Fruit fly (Drosophila melanogaster) whole organism, larva: ENCODE results near the gene krz.

ENCODE experiments used
- noc ChIP-seq: fragments of 200-800 bp; sonication (Bioruptor generic); optimal IDR thresholded peaks from 3 replicates; lab custom pipeline; 2019; ENCODE audit warnings: missing biosample characterization, mild to moderate bottlenecking, missing genetic modification characterization, moderate library complexity

krz gene

DNA sequence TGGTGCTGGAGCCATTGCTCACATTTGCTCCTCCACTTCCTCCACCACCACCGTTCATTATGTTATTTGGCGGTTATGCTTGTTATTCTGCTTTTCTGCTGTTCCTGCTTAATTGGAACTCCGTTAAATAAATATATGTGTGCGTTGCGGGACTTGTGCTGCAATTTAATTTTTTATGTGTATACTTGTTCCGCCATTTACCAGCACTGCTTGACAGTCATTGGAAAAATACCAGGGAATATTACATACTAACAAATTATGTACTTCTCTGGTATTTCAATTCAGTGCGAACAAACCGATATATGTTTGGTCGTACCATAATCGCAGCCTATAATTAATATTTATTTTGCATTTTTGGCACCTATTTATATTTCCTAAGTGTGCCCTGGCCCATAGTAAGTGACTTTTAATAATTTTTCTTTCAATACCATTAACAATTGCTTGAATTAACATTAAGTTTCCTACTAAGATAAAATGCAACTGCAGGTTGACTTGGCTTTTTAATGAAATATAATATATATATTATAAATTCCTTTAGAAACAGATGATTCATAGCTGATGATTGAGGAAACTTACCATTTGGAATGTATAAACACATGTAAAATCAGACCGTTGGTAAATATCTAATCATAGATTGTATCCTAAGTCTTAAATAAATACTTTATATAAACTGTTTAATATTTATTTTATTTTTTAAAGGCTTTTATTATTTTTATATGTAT is at the start of gene krz, which contains the start of gene mod:
krz (minus strand) TSS at position 212 of the 722 bp plus-strand sequence.
mod (plus strand) TSS at position 279 of the 722 bp plus-strand sequence.
- no peak for TF ChIP-seq noc (tag; lab: Kevin White, UChicago)

DNA sequence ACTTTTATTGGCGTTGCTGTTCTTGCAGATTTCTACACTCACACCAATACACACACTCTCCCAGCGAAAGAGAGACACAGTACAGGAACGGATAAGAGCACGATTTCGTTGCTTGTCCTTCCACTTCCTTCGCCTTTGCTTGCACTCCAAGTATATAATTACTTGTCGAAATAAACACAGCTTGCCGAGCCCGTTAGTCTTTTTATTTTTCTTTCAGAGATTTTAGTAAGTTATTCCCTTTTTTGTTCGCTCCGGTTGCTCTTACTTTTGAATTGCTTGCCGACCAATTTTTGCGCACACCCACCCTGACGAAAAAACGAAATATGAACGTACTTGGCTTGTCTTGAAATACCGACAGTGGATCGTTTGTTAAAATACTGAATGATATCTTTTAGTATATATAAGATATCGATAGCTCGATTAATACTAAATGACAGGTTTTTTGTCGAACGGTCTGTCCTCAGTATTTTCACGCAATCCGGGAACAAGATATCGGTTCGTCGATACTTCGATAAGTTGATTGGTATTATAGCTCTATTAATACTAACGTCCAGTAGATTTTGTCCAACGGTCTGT is 16.4 kb upstream of the krz start, which contains the start of gene Map205:
Map205 (minus strand) TSS at position 332 of the 576 bp plus-strand sequence.
- TF ChIP-seq noc (tag; lab: Kevin White, UChicago): no peak

DNA sequence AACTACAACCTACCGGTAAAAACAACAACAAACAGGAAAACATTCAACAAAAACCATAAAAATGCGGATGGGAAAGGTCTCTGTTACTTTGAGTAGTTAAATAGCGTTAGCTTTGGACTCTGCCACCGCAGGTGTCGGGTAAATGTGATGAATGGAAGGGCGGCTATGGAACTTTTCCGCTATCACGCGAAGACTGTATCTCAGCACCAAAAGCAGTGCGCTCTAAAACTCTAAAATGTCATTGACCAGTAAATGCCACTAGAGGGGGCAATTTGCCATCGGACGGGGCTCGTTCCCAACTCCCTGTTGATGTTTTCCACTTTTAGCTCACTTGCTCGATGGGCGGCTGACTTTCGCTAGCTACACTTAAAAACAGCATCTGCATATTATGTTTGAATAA is 8.4 kb upstream of the krz start:
- TF ChIP-seq noc (tag; lab: Kevin White, UChicago): no peak

DNA sequence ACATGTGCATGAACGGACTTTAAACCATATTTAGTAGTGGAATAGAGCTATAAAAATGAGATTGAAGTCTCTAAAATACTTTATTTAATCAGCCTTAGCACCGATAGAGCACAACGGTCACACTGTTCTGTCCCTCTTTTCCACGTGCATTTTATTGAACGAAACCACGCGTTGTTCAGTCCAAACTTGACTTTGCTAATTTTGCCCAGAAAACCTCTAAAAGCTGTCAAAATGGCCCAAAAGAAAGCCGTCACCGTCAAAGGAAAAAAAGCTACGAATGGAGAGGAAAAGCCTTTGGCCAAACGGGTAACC is 667 bp upstream of the krz start:
- no peak for TF ChIP-seq noc (tag; lab: Kevin White, UChicago)

DNA sequence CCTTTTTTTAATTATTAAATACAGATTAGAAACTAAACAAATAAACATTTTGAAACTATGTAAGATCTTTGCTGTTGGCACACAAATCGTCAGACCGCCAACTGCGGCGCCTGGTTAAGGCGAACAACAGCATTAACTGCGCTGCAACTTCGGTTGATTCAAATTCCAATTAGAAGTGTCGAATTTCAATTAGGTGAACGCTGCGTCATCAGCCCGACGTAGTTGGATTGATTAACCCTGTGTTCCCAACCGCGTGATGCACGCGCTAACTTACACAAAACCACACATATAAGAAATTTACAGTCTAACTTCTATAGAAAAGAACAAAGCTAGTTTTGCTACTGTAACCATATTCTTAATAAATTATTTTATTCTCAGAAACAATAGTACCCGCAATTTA is 1.1 kb downstream of the krz start:
- no peak for TF ChIP-seq noc (tag; lab: Kevin White, UChicago)

DNA sequence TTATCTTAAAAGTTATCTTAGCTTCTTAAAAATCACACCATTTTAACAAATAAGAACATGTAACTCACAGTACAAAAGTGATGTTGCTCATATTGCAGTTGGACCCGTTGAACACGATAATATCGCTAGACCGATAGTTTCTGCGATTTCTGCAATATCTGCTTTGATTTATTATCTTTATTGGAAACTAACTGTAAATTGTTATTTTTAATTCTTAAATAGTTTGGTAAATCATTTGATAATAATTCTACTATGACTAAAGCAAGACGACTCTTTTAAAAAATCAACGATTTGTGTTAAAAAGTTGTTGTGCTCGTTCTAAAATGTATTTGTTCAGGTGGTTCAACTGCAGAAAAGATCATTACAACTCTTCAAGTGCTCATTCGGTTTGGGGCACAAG is 5.1 kb downstream of the krz start:
- TF ChIP-seq noc (tag; lab: Kevin White, UChicago): no peak

DNA sequence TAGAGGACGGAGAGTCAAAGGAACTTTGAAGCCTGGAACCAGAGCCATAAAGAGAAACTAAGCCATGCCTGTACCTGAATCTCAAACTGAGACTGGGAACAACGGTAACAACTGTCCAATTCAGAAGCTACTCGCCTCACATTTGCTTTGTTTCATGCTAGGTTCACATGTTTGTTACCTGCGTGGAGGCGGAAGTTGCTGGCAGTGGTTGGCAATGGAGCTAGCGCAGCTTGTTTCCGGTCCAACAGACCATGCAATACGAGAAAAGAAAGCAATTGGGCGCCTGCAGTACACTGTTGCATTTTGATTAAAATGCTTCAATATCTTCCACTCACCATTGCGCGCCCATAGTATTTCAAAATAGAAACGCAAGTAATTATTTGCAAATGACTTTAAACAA is 8.0 kb downstream of the krz start:
- TF ChIP-seq noc (tag; lab: Kevin White, UChicago): no peak

DNA sequence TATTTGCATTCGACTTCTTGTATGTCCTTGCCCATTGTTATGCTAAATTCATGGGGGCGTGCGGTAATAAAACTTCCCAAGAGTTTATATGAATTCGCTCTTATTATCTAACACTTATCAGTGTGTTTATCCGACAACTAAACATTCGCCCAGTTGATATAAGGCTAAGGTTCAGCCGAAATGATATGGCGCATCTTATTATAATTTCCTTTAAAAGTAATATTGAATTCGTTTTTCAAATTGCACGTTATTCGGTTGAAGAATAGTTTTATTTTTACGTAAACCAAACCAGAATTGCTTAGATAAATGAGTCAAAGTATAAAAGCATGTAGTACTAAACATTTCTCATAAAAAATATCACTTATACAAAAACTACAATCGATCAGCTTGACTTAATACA is 13.8 kb downstream of the krz start, which contains the start of gene Pos:
Pos (plus strand) TSS at position 301 of the 400 bp plus-strand sequence.
- TF ChIP-seq noc (tag; lab: Kevin White, UChicago): no peak

DNA sequence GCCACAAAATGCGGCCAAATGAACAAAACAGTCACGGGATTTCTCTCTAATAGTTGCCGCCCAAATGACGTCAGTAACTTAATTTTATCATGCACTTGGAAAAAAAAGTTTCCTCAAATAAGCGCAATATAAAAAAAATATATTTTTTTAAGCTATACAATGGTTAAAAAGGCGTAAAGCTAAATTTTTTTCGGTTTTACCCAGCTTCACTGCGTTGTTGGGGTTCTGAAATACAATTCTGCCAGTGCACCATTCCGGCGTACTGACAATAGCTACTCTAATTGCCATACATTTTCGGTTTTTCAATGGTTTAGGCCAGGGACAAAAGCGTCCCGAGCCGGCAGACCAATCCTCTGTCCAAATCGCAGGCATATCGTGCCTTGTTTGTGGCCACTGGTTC is 18.9 kb downstream of the krz start:
- no peak for TF ChIP-seq noc (tag; lab: Kevin White, UChicago)

DNA sequence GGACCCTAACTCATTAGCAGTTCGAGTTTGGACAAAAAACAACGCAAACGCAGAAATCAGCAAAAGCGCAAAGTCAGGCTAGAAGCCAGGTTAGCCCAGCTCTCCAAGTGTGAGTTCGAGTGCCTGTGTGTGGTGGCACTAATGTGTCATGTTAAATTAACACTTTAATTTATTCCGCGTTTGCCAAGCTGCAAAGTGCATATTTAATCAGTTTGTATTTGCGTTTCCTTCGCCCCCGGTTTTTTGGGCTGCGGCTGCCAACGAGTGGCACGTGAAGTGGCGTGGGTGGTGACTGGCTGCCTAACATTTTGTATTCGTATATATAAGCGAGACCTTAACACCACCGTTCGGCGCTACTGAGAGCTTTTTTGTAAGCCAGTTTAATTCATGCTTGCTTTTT is 22.7 kb downstream of the krz start:
- no peak for TF ChIP-seq noc (tag; lab: Kevin White, UChicago)

DNA sequence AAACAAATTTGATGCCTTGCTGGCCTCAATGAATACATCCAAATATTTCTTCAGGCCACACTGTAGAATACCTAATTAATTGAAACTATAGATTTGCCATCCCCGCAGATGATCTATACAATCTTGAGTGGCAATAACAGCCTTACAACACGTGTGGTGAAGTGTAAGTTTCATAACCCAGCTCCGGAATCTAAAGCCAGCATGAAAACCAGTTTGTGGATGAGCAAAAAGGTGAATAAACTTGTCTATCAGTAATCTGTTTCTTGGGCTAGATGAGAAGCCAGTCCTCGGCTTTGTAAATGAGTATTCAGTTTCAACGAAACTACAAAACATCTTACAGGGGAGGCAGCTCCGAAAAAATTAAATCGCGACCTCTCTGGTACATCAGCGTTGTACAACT is 29.7 kb downstream of the krz start:
- TF ChIP-seq noc (tag; lab: Kevin White, UChicago): no peak

DNA sequence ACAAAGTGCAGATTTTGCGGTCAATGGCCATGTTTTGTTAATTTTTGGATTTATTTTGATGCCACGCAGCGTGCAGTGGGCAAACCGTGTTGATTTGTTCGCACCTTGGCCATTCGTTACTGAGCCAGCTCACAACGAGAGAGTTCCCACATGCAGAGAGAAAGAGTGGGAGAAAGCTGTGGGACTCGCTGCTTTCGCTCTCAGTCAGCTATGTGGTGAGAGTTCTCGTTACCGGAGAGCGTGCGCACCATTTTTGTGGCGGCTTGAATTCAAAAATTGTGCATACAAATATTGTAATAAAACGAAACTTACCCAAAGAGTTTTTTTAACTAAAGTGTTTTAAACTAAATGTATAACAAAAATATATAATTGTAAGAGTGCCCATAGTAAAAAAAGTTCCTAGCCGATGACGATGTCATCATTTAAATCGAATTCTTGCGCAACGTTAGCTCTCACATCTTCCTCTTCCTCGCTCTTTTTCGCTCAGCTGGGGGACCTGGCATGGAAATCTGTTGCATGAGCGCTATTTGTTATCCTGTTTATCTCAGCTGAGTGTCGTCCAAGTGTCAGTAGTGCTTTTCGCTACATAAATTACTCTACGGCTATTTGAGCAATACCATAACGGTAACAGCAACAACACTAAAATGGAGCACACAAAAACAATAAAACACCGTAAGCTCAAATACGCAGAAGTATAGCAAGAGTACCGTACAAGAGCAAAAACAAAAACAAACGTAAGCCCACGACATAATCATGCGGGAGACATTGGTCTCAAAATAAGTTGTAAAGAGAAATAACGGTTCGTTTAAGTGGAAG is 36.2 kb downstream of the krz start, which contains the start of gene heph:
heph (minus strand) TSS at position 121 of the 816 bp plus-strand sequence.
- no peak for TF ChIP-seq noc (tag; lab: Kevin White, UChicago)

DNA sequence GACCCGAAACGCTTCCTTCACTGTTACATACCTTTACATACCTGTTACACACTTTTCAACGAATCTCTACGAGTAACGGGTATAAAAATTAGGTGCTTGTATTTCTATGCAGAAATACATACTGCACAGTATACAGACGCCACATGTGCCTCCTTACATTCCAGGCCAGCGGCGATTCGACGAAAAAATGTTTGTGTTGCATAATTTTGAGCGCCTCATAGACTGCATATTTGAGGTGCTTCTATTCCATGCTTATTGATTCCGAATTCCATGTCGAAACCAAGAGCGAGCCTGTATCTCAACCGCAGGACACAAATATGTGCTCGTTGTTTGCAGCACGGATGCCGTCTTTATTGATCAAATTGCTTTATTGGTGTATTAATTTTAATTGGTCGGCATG is 45.5 kb downstream of the krz start:
- TF ChIP-seq noc (tag; lab: Kevin White, UChicago): no peak
